Fruit fly (Drosophila melanogaster): ENCODE measurements around the gene CG4842.

CG4842 gene

DNA sequence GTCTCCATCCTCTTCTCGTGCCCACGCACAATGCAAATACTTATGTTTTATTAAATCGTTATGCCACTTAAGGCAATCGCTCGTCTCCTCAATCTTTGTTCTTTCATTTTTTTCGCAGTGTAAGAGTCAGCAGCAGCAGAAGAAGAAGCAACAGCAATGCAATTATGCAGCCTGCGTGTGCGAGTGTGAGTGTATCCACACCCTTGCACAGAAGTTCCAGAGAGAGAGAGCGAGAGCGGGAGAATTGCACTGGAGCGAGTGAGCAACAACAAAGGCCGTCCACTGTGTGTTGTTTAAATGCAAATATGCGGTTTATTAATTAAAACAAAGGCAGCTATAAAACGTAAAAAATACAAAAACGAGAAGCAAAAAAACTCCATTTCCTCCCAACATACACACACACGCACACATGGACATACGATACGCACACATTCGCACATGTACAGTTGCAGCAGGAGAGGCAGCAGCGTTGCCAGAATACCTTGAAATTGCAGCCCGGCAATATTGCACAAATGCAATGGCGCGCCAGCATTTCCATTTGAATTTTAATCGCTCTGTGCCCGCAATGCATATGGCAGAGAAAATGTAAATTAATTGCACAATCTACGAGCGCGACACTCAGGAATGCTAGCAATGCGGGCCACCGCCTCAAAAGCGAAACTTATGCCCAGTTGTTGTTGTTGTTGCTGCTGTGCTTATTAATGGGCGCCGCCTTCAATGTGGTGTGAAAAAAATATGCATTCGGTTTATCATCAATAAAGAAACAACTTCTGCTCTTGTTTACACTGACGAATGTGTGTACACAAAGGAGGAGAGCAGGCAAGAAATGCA, 40.6 kb downstream of the CG4842 start (continued):
- no peak for TF ChIP-seq CG12659 (GFP tag; optimal IDR thresholded peaks at IDR 0.05)
- TF ChIP-seq CG1024 (GFP tag; IDR thresholded peaks at IDR 0.05): peak; percentile 38; the same call in 1 of the 2 replicates
- peak; percentile 44 for TF ChIP-seq CG1529 (GFP tag; optimal IDR thresholded peaks at IDR 0.05)
- TF ChIP-seq chm (GFP tag; IDR thresholded peaks at IDR 0.05): peak; percentile 78; the same call in 1 of the 2 replicates
- no peak for TF ChIP-seq Hmx (GFP tag; optimal IDR thresholded peaks at IDR 0.05)
- TF ChIP-seq CG4820 (GFP tag; optimal IDR thresholded peaks at IDR 0.05): peak; percentile 37
- peak; percentile 54 for TF ChIP-seq CG18764 (GFP tag; optimal IDR thresholded peaks at IDR 0.05)
- no peak for TF ChIP-seq CG10321 (GFP tag; IDR thresholded peaks at IDR 0.05)
- TF ChIP-seq CG17568 (GFP tag; optimal IDR thresholded peaks at IDR 0.05): peak; percentile 72
- no peak for TF ChIP-seq al (GFP tag; IDR thresholded peaks at IDR 0.05)
- TF ChIP-seq ranshi (GFP tag; IDR thresholded peaks at IDR 0.05): 0 out of 2 replicates have a peak, but pooled peaks have one; percentile 33
- no peak for TF ChIP-seq CG11696 (GFP tag; IDR thresholded peaks at IDR 0.05)
- TF ChIP-seq lab (GFP tag; optimal IDR thresholded peaks at IDR 0.05): no peak
- TF ChIP-seq fd3F (GFP tag; optimal IDR thresholded peaks at IDR 0.05): no peak
- TF ChIP-seq psq (GFP tag; optimal IDR thresholded peaks at IDR 0.05): peak; percentile 19
- TF ChIP-seq Fer2 (tag; optimal IDR thresholded peaks at IDR 0.05): no peak
- peak; percentile 14 for TF ChIP-seq CG8359 (GFP tag; optimal IDR thresholded peaks at IDR 0.05; ENCODE audit: borderline replicate concordance)
- TF ChIP-seq insv (GFP tag; optimal IDR thresholded peaks at IDR 0.05): no peak
- TF ChIP-seq Dbx (GFP tag; IDR thresholded peaks at IDR 0.05): no peak
- TF ChIP-seq NFAT (GFP tag; IDR thresholded peaks at IDR 0.05): no peak
- peak; percentile 26 for TF ChIP-seq her (GFP tag; optimal IDR thresholded peaks at IDR 0.05)
- no peak for TF ChIP-seq az2 (GFP tag; optimal IDR thresholded peaks at IDR 0.05)
- TF ChIP-seq Hmr (GFP tag; optimal IDR thresholded peaks at IDR 0.05): no peak
- TF ChIP-seq mld (GFP tag; IDR thresholded peaks at IDR 0.05; ENCODE audit: partially characterized antibody): no peak
- peak; percentile 2 for TF ChIP-seq CG11504 (tag; optimal IDR thresholded peaks at IDR 0.05)
- TF ChIP-seq bcd (GFP tag; optimal IDR thresholded peaks at IDR 0.05): peak; percentile 29
- TF ChIP-seq CG32532 (GFP tag; IDR thresholded peaks at IDR 0.05): no peak
- no peak for TF ChIP-seq gt (GFP tag; IDR thresholded peaks at IDR 0.05)
- no peak for TF ChIP-seq emc (GFP tag; optimal IDR thresholded peaks at IDR 0.05)
- TF ChIP-seq CG15479 (GFP tag; optimal IDR thresholded peaks at IDR 0.05): peak; percentile 89
- TF ChIP-seq CHES-1-like (GFP tag; optimal IDR thresholded peaks at IDR 0.05): peak; percentile 35
- no peak for TF ChIP-seq sob (GFP tag; IDR thresholded peaks at IDR 0.05)
- TF ChIP-seq CG16815 (GFP tag; optimal IDR thresholded peaks at IDR 0.05): peak; percentile 14
- peak; percentile 33 for TF ChIP-seq Bdp1 (GFP tag; optimal IDR thresholded peaks at IDR 0.05)
- peak; percentile 34 for TF ChIP-seq CrebB (tag; optimal IDR thresholded peaks at IDR 0.05)
- TF ChIP-seq Hr39 (optimal IDR thresholded peaks at IDR 0.05): no peak
- peak; percentile 73 for TF ChIP-seq MTF-1 (GFP tag; optimal IDR thresholded peaks at IDR 0.05; ENCODE audit: borderline replicate concordance)
- TF ChIP-seq eve (GFP tag; optimal IDR thresholded peaks at IDR 0.05): no peak
- TF ChIP-seq Max (GFP tag; optimal IDR thresholded peaks at IDR 0.05): peak; percentile 34
- no peak for TF ChIP-seq trh (GFP tag; optimal IDR thresholded peaks at IDR 0.05)
- no peak for TF ChIP-seq croc (GFP tag; conservative IDR thresholded peaks at IDR 0.05)
- no peak for TF ChIP-seq Eip74EF (GFP tag; optimal IDR thresholded peaks at IDR 0.05)
- TF ChIP-seq pho (GFP tag; optimal IDR thresholded peaks at IDR 0.05): no peak
- TF ChIP-seq crc (GFP tag; optimal IDR thresholded peaks at IDR 0.05): no peak
- TF ChIP-seq usp (GFP tag; optimal IDR thresholded peaks at IDR 0.05): no peak
- TF ChIP-seq CG11695 (GFP tag; IDR thresholded peaks at IDR 0.05): no peak
- TF ChIP-seq Xbp1 (GFP tag; optimal IDR thresholded peaks at IDR 0.05): no peak
- TF ChIP-seq HLH54F (GFP tag; optimal IDR thresholded peaks at IDR 0.05): no peak
- TF ChIP-seq Dp (GFP tag; optimal IDR thresholded peaks at IDR 0.05): peak; percentile 57
- no peak for TF ChIP-seq Mad (GFP tag; optimal IDR thresholded peaks at IDR 0.05)

Data from whole organism, embryonic.